Fruit fly (Drosophila melanogaster) whole organism: ENCODE results near the gene CG32797.

Source experiments
- CG8478 ChIP-seq: fragments of >200 bp; optimal IDR thresholded peaks from 2 replicates; lab custom pipeline; 2018; ENCODE audit warnings: inconsistent platforms
- Dll ChIP-seq: fragments of >200 bp; optimal IDR thresholded peaks from 2 replicates; lab custom pipeline; 2017
- EcR ChIP-seq, 2 experiments: fragments of >200 bp; optimal IDR thresholded peaks; 2 replicates each; lab custom pipeline; 2017; ENCODE audit warnings: missing biosample characterization in 2 of 2, missing genetic modification characterization in 2 of 2, missing genetic modification reagents in 2 of 2
- pan ChIP-seq: fragments of >200 bp; optimal IDR thresholded peaks from 2 replicates; lab custom pipeline; 2017
- psq ChIP-seq: fragments of >200 bp; optimal IDR thresholded peaks from 2 replicates; lab custom pipeline; 2017
- usp ChIP-seq: fragments of >200 bp; optimal IDR thresholded peaks from 2 replicates; lab custom pipeline; 2017; ENCODE audit warnings: missing biosample characterization, missing genetic modification characterization, mixed read lengths

The CG32797 gene

DNA sequence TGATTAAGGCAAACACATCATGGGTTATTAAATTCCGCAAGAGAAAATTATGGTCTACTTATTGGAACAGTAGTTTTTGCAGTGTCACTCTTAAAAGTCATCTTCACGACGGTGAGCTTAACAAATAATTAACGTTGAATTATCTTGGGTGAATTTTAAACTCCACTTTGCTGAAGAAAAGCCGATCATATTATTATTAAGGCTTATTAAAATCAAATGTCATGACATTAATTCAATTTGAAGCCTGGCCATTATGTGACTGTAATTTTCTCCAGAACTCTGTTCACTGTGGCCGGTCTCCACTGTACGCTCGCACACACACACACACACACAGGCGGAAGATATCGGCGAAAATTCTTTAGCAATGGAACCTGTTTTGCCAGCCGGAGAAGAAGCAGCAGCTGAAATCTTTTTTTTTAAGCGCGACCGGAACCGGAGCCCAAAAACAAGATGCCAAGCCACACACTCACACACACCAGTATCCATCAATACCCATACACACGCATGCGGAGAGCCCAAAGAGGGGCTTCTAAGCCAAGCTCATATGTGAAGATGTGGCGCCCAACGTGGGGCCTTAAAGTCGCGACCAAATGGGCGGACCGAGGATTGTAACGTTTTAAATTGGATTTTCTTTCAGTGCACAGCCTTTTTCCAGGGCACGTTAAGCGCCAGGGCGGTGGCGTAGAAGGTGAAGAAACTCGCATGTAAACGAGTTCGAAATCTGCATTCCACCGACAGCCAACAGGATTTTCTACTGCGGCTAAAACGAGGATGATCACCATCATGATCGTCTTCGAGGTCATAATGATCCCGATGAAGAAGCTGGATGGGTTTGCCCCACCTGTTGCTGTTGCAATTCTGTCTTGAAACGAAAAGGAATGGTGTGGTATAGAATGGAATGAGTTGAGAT, 29.9 kb upstream of the CG32797 start:
- TF ChIP-seq EcR (GFP tag; optimal IDR thresholded peaks at IDR 0.05; lab: Kevin White, UChicago) (peak in 1 of 2 experiments; percentile 58), Dll (no peak), psq (lab: Kevin White, UChicago) (no peak)

DNA sequence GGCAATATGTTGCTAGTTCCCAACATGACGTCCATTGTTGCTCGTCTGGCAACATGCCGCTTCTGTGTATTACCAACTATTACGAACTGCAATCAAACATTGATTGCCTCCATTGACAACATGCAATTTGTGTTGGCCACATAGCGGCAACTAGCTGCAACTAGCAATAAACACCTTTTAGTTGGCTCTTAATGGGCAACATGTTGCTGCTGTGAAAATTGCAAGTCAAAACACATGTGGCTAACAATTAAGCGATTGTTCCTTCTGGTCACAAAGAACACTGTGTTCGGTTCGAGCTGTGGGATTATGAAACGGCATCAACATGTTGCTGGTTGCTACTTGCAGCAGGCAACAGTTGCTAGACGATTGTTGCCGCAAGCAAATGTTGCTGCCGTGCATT, 28.1 kb upstream of the CG32797 start:
- no peak for TF ChIP-seq usp (GFP tag; lab: Kevin White, UChicago)
- no peak for TF ChIP-seq CG8478 (lab: Kevin White, UChicago)
- TF ChIP-seq pan (lab: Kevin White, UChicago), result no peak
- no peak for TF ChIP-seq EcR (GFP tag; optimal IDR thresholded peaks at IDR 0.05; lab: Kevin White, UChicago)
- TF ChIP-seq Dll, result no peak
- TF ChIP-seq psq (lab: Kevin White, UChicago), result no peak

- no peak for TF ChIP-seq CG8478 (lab: Kevin White, UChicago)
Observed at dm6 chrX:2452734-2453133, 27.1 kb upstream of the CG32797 start.

DNA sequence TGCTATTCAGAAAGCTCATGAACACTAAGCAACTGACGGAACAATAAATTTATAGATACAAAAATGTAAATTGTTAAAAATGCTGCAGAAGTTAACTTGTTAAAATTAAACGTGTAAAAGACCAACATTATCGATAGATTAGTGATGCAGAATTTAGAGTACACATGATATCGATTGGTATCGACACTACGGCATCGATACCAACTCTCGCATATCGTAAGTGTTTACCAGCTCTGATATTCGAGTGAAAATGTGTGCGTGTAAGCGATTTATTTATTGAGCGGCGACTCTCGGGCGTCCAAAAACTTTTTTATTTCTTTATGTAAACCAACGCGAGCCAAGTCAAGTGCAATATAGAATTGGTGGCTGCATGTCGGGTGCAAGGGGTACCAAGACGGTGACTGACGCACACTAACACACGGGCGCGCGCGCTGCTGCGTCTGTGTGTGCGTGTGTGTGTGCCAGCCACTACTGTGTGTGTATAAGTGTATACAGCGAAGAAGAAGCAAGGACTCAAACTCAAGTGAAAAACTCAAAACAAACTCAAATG, 22.2 kb upstream of the CG32797 start, which contains the start of gene z:
Gene z, plus strand, starts transcription at position 20 of the 550 bp plus-strand sequence.
- TF ChIP-seq psq (lab: Kevin White, UChicago), result no peak

DNA sequence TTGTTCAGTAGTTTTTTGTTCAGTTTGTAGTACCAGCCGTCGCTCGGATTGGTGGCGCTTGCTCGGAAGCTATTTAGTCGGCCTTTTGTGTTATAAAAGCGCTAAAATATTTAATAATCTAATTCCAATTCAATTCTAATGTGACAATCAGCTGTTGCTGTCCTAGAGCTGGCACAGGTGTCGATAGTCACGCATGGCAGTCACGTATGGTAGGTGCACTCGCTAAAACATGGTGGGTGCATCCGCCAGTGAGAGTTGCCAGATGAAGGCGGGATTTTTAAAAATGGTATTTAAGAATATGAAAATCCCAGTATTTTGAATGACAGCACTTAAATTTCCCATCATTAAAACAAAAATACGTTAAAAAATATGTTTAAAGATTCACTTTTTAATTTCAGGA, 18.1 kb upstream of the CG32797 start, which contains the start of gene tko:
Gene tko, minus strand, starts transcription at position 179 of the 400 bp plus-strand sequence.
- TF ChIP-seq psq (lab: Kevin White, UChicago) (no peak), CG8478 (lab: Kevin White, UChicago) (no peak), pan (lab: Kevin White, UChicago) (no peak), usp (GFP tag; lab: Kevin White, UChicago) (no peak), Dll (no peak), EcR (GFP tag; optimal IDR thresholded peaks at IDR 0.05; lab: Kevin White, UChicago) (no peak)

DNA sequence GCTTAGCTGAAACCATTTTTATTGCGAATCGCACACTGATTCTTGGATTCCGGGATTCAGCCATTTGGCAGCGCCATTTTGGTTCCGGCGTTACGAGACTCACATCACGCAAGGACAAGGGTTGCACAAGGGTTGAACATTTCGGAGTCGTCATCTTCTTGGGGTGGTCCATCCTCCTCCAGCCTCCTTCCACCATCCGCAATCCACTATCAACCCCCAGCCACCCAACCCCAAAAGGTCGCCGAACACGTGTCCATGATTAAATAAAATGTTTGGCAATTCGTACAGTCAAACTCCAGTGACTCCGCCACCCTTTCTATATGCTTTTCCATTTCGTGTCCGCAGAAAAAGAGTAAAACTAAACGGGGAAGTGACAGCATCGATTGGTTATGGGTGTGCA, 14.6 kb upstream of the CG32797 start:
- TF ChIP-seq EcR (GFP tag; optimal IDR thresholded peaks at IDR 0.05; lab: Kevin White, UChicago), result no peak
- TF ChIP-seq pan (lab: Kevin White, UChicago), result no peak
- TF ChIP-seq psq (lab: Kevin White, UChicago), result no peak
- no peak for TF ChIP-seq CG8478 (lab: Kevin White, UChicago)
- TF ChIP-seq usp (GFP tag; lab: Kevin White, UChicago), result no peak
- no peak for TF ChIP-seq Dll

DNA sequence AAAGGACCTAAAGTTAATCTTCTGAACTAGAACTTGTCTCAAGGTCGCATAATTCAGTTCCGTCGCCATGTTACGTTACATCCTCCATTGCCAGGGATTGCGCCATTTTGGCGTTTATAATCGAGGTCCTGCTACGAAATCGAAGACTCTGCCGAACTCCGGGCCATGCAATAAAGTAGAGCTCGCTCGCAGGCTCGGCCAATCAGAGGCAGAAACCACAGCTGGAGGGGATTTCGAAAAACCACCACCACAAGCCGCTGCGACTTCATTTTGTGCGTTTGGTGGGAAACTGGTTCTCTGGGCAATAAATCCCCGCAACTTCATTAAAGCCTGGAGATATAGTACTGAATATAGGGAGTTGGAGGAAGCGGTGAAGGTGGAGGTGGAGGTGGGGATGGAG, 9.3 kb upstream of the CG32797 start:
- TF ChIP-seq CG8478 (lab: Kevin White, UChicago) (no peak), Dll (no peak), EcR (GFP tag; optimal IDR thresholded peaks at IDR 0.05; lab: Kevin White, UChicago) (no peak), usp (GFP tag; lab: Kevin White, UChicago) (no peak), psq (lab: Kevin White, UChicago) (no peak), pan (lab: Kevin White, UChicago) (no peak)

DNA sequence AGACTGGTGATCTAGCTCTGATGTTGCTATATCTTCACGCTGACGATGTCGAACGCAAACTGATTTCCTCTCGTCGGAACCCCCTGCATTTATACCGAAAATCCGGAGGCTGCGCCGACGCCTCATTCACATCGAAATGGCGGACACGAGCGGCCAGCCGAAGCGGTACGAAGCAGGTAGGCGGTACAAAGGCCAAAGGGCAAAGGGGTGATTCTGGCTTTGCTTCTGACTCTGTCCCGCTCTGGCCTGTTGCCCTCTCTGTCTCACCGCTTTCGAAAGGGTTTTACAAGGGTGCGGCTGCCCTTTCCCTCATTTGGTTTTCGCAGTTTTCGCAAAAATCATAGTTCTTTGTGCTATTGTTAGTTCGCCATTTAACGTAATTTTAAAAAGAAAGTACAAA, 3.2 kb upstream of the CG32797 start, which contains the start of gene gt:
Gene gt, minus strand, starts transcription at position 65 of the 400 bp plus-strand sequence.
- no peak for TF ChIP-seq Dll
- TF ChIP-seq CG8478 (lab: Kevin White, UChicago), result no peak
- no peak for TF ChIP-seq EcR (GFP tag; optimal IDR thresholded peaks at IDR 0.05; lab: Kevin White, UChicago)
- TF ChIP-seq pan (lab: Kevin White, UChicago), result no peak
- no peak for TF ChIP-seq usp (GFP tag; lab: Kevin White, UChicago)
- TF ChIP-seq psq (lab: Kevin White, UChicago), result no peak

- TF ChIP-seq Dll (no peak), CG8478 (lab: Kevin White, UChicago) (no peak), EcR (GFP tag; optimal IDR thresholded peaks at IDR 0.05; lab: Kevin White, UChicago) (no peak), psq (lab: Kevin White, UChicago) (no peak), pan (lab: Kevin White, UChicago) (no peak), usp (GFP tag; lab: Kevin White, UChicago) (no peak)
Observed at dm6 chrX:2419518-2419917, 6.1 kb downstream of the CG32797 start.

dm6 chrX:2410805-2411204, 14.8 kb downstream of the CG32797 start, which contains the start of gene CG12496:
Gene CG12496 (minus strand): TSS chrX:2410901.
- TF ChIP-seq CG8478 (lab: Kevin White, UChicago), result no peak
- no peak for TF ChIP-seq psq (lab: Kevin White, UChicago)

dm6 chrX:2408675-2409163, 16.9 kb downstream of the CG32797 start:
- TF ChIP-seq pan (lab: Kevin White, UChicago), result no peak
- no peak for TF ChIP-seq psq (lab: Kevin White, UChicago)
- TF ChIP-seq EcR (GFP tag; optimal IDR thresholded peaks at IDR 0.05; lab: Kevin White, UChicago), result no peak
- TF ChIP-seq usp (GFP tag; lab: Kevin White, UChicago), result no peak

DNA sequence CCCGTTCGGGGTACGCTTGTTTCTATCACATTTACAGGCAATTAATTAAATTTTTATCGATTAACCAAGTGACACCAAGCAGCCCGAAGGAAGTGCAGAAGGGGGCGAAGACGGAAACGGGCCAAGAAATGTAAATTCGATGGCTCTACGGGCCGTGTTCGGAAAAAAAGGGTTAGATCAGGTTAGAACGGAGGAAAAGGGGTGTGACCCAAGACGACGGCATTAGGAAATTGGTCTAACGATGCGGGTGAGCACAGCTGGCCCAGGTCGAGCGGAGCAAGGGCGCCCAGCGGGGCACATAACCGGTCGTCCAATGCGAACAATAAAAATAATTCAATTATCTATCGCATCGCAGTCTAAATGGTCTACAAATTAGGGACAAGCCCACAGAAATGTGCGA, 26.2 kb downstream of the CG32797 start:
- TF ChIP-seq Dll (no peak), CG8478 (lab: Kevin White, UChicago) (no peak), usp (GFP tag; lab: Kevin White, UChicago) (no peak), psq (lab: Kevin White, UChicago) (no peak), pan (lab: Kevin White, UChicago) (no peak), EcR (GFP tag; optimal IDR thresholded peaks at IDR 0.05; lab: Kevin White, UChicago) (no peak)
